Worm (Caenorhabditis elegans): Measurements from ENCODE around the gene nhr-227.

Gene nhr-227

DNA sequence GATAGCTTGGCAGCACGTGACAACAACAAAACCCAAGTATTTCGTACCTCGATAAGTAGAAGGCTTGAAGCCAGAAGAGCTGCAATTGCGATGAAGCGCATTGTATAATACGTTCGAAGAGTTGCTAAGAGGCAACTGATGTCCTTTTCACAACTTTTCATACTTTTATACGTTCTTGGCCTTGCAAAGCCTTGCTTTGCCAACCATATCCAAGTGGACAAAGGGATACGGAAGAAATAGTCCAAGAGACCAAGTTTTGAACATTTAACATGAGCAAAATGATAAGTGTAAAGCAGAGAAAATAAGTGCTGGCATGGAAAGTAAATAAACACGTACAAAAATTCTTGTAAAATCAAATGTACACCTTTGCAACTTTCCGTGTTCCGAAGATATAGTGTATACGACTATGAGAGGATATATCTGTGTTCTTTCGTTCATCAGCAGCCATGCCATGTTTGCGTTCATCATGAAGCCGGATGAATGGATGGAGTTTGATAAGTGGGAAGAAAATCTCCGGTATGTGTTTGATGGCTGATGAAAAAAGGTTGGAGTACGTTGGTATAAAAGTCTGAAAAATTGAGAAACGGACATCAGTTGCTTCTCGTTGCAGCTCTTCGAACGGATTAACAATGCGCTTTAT, 10.9 kb upstream of the nhr-227 start, which contains the start of the genes Y5H2A.4 and abu-4:
Y5H2A.4 (minus strand) TSS at position 101 of the 640 bp plus-strand sequence.
abu-4 (plus strand) TSS at position 590 of the 640 bp plus-strand sequence.
- no peak for TF ChIP-seq unc-86 (tag; optimal IDR thresholded peaks at IDR 0.05)
- no peak for TF ChIP-seq tbx-7 (tag; optimal IDR thresholded peaks at IDR 0.05)
- no peak for TF ChIP-seq fkh-10 (GFP tag; optimal IDR thresholded peaks at IDR 0.05)
- TF ChIP-seq ahr-1 (tag; optimal IDR thresholded peaks at IDR 0.05): no peak
- TF ChIP-seq elt-4 (tag; optimal IDR thresholded peaks at IDR 0.05): no peak
- TF ChIP-seq lin-11 (tag; optimal IDR thresholded peaks at IDR 0.05): no peak
- no peak for TF ChIP-seq syd-9 (tag; optimal IDR thresholded peaks at IDR 0.05)
- no peak for TF ChIP-seq unc-42 (tag; optimal IDR thresholded peaks at IDR 0.05)
- TF ChIP-seq madf-2 (tag; optimal IDR thresholded peaks at IDR 0.05): no peak
- no peak for TF ChIP-seq C08G9.2 (tag; optimal IDR thresholded peaks at IDR 0.05)
- no peak for TF ChIP-seq K09A11.1 (tag; optimal IDR thresholded peaks at IDR 0.05; ENCODE audit: insufficient read depth)
- TF ChIP-seq ceh-2 (tag; optimal IDR thresholded peaks at IDR 0.05): no peak
- TF ChIP-seq ceh-9 (tag; optimal IDR thresholded peaks at IDR 0.05): no peak
- no peak for TF ChIP-seq ama-1 (optimal IDR thresholded peaks at IDR 0.05)
- TF ChIP-seq zip-5 (tag; optimal IDR thresholded peaks at IDR 0.05): no peak

ce11 chrV:2277260-2277659, 8.0 kb upstream of the nhr-227 start:
- TF ChIP-seq pag-3 (tag; optimal IDR thresholded peaks at IDR 0.05; ENCODE audit: borderline replicate concordance): no peak

DNA sequence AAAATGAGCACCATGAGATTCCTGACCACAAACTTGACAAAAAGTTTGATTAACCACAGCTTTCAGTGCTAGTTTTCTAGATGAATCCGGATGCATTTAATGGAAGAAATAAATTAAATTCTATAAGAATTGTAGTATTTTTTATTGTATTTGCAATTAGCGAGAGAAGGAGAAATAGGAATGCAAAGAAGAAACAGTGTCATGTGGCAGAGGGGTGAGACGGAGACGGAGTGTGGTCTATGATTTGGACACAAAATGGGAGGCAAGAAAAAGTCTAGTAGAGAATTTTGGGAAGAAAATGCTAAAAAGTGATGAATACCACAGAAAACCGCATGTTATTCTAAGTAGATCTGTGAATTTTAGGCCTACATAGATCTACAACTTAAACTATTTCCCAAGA, 7.2 kb upstream of the nhr-227 start, which contains the start of gene nhr-59:
nhr-59 (minus strand) TSS at position 214 of the 400 bp plus-strand sequence.
- TF ChIP-seq unc-42 (tag; optimal IDR thresholded peaks at IDR 0.05): no peak
- TF ChIP-seq hlh-30 (tag; optimal IDR thresholded peaks at IDR 0.05; ENCODE audit: insufficient read depth): peak; percentile 44
- TF ChIP-seq C38D4.7 (GFP tag; optimal IDR thresholded peaks at IDR 0.05): no peak
- no peak for TF ChIP-seq unc-86 (tag; optimal IDR thresholded peaks at IDR 0.05)
- no peak for TF ChIP-seq hlh-6 (tag; optimal IDR thresholded peaks at IDR 0.05)

DNA sequence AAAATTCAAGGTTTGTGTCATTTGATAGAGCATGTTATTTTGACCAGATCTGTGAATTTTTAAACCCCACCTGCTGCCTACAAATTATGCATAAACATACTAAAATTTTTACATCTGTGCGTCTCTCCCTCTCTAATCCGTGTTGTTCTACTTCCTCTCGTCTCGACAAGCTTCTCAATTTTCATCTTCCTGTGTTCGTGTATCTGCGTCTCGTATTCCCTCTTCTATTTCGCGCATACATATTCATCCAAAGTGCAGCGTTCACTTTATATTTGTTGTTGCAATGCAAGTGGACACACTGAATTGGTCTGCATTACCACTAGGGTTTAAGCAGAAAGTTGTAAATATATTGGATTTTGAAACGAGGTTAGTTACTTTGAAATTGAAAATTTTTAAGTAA, 6.7 kb upstream of the nhr-227 start, which contains the start of gene fbxa-137:
fbxa-137 (plus strand) TSS at position 274 of the 400 bp plus-strand sequence.
- TF ChIP-seq madf-2 (tag; optimal IDR thresholded peaks at IDR 0.05): no peak
- peak; percentile 35 for TF ChIP-seq nfya-1 (tag; optimal IDR thresholded peaks at IDR 0.05)
- TF ChIP-seq pha-2 (tag; optimal IDR thresholded peaks at IDR 0.05): peak; percentile 7
- TF ChIP-seq ceh-31 (tag; optimal IDR thresholded peaks at IDR 0.05): peak; percentile 12
- peak; percentile 87 for TF ChIP-seq ceh-34 (tag; optimal IDR thresholded peaks at IDR 0.05)

DNA sequence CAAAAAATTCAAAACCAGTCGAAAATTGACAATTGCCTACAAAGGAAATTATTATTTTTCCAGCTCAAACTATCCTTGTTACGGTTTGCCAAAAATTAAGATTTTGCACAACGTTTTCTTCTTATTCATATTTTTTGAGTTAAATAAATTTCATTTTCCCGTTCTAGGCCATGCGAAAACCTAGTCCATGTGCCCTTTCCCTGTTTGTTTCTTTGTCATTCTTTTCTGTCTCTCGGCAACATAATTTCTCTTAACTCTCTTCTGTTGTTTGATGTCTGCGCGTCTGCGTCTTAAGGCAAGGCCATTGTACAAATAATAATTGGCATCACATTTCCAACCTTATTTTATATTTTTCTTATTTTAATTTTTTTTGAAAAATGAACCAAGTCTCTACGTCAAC, 3.7 kb upstream of the nhr-227 start, which contains the start of gene nhr-228:
nhr-228 (plus strand) TSS at position 261 of the 400 bp plus-strand sequence.
- TF ChIP-seq ztf-16 (tag; optimal IDR thresholded peaks at IDR 0.05) (no peak), ceh-14 (tag; optimal IDR thresholded peaks at IDR 0.05) (no peak), T23F11.4 (GFP tag; optimal IDR thresholded peaks at IDR 0.05) (no peak), ets-4 (tag; optimal IDR thresholded peaks at IDR 0.05) (no peak), dve-1 (tag; optimal IDR thresholded peaks at IDR 0.05) (peak; percentile 29), nfya-1 (tag; optimal IDR thresholded peaks at IDR 0.05) (peak; percentile 3), odd-2 (tag; optimal IDR thresholded peaks at IDR 0.05) (no peak), ceh-24 (tag; optimal IDR thresholded peaks at IDR 0.05) (no peak), C38D4.7 (GFP tag; optimal IDR thresholded peaks at IDR 0.05) (no peak), sox-4 (tag; optimal IDR thresholded peaks at IDR 0.05) (no peak), pha-4 (tag; optimal IDR thresholded peaks at IDR 0.05) (no peak), ref-2 (tag; optimal IDR thresholded peaks at IDR 0.05) (no peak), hlh-15 (tag; optimal IDR thresholded peaks at IDR 0.05) (no peak), nhr-232 (tag; optimal IDR thresholded peaks at IDR 0.05) (no peak), unc-3 (GFP tag; conservative IDR thresholded peaks at IDR 0.05) (no peak), unc-3 (tag; optimal IDR thresholded peaks at IDR 0.05) (no peak), sox-2 (GFP tag; IDR thresholded peaks at IDR 0.05) (no peak), ceh-31 (tag; optimal IDR thresholded peaks at IDR 0.05) (peak; percentile 22), hlh-30 (tag; optimal IDR thresholded peaks at IDR 0.05; ENCODE audit: insufficient read depth) (no peak), lin-11 (tag; optimal IDR thresholded peaks at IDR 0.05) (no peak), ceh-34 (tag; optimal IDR thresholded peaks at IDR 0.05) (peak; percentile 35), hlh-8 (tag; optimal IDR thresholded peaks at IDR 0.05) (no peak), hlh-13 (GFP tag; optimal IDR thresholded peaks at IDR 0.05) (no peak), unc-42 (tag; optimal IDR thresholded peaks at IDR 0.05) (peak; percentile 13), unc-86 (tag; optimal IDR thresholded peaks at IDR 0.05) (no peak), pat-9 (tag; optimal IDR thresholded peaks at IDR 0.05) (no peak), pax-1 (tag; optimal IDR thresholded peaks at IDR 0.05) (peak; percentile 18), K02D7.2 (tag; optimal IDR thresholded peaks at IDR 0.05) (no peak), ceh-2 (tag; optimal IDR thresholded peaks at IDR 0.05) (peak; percentile 4)
